Worm (Caenorhabditis elegans): ENCODE results near the gene sdz-24.

The sdz-24 gene

ce11 chrII:622478-622877 is 36.0 kb upstream of the sdz-24 start (continued):
- no peak for TF ChIP-seq snpc-4 (tag; optimal IDR thresholded peaks at IDR 0.05)
- peak; percentile 16 for TF ChIP-seq skn-1 (tag; optimal IDR thresholded peaks at IDR 0.05)
- no peak for TF ChIP-seq mep-1 (tag; optimal IDR thresholded peaks at IDR 0.05)
- TF ChIP-seq lir-3 (tag; optimal IDR thresholded peaks at IDR 0.05; ENCODE audit: poor library complexity), result no peak
- TF ChIP-seq nhr-28 (tag; optimal IDR thresholded peaks at IDR 0.05), result no peak
- no peak for TF ChIP-seq C04F5.9 (tag; optimal IDR thresholded peaks at IDR 0.05)
- no peak for TF ChIP-seq nhr-47 (tag; optimal IDR thresholded peaks at IDR 0.05)
- TF ChIP-seq unc-130 (tag; optimal IDR thresholded peaks at IDR 0.05), result no peak
- no peak for TF ChIP-seq egl-13 (tag; optimal IDR thresholded peaks at IDR 0.05)
- TF ChIP-seq zip-4 (GFP tag; optimal IDR thresholded peaks at IDR 0.05), result no peak
- no peak for TF ChIP-seq blmp-1 (tag; optimal IDR thresholded peaks at IDR 0.05)
- TF ChIP-seq lin-15B (tag; optimal IDR thresholded peaks at IDR 0.05), result no peak
- no peak for TF ChIP-seq grh-1 (GFP tag; IDR thresholded peaks at IDR 0.05)
- TF ChIP-seq C34B4.2 (tag; optimal IDR thresholded peaks at IDR 0.05), result no peak
- TF ChIP-seq efl-1 (optimal IDR thresholded peaks at IDR 0.05), result peak; percentile 64 to 80
- TF ChIP-seq efl-1 (GFP tag; optimal IDR thresholded peaks at IDR 0.05 in 1 of 2), result peak; percentile 22 to 87
- no peak for TF ChIP-seq fos-1 (tag; optimal IDR thresholded peaks at IDR 0.05)
- no peak for TF ChIP-seq mdl-1 (tag; optimal IDR thresholded peaks at IDR 0.05)
- no peak for TF ChIP-seq lin-39 (tag; optimal IDR thresholded peaks at IDR 0.05)
- no peak for TF ChIP-seq ceh-8 (GFP tag; optimal IDR thresholded peaks at IDR 0.05)
- no peak for TF ChIP-seq nhr-71 (tag; optimal IDR thresholded peaks at IDR 0.05)
- no peak for TF ChIP-seq Y116A8C.19 (tag; optimal IDR thresholded peaks at IDR 0.05; ENCODE audit: borderline replicate concordance)
- TF ChIP-seq unc-30 (tag; optimal IDR thresholded peaks at IDR 0.05), result no peak
- TF ChIP-seq irx-1 (tag; optimal IDR thresholded peaks at IDR 0.05), result no peak
- TF ChIP-seq nhr-84 (tag; optimal IDR thresholded peaks at IDR 0.05), result no peak
- TF ChIP-seq tlp-1 (tag; optimal IDR thresholded peaks at IDR 0.05), result no peak
- no peak for TF ChIP-seq ztf-4 (tag; optimal IDR thresholded peaks at IDR 0.05)
- no peak for TF ChIP-seq sup-37 (GFP tag; optimal IDR thresholded peaks at IDR 0.05)
- no peak for TF ChIP-seq pax-3 (tag; optimal IDR thresholded peaks at IDR 0.05)
- no peak for TF ChIP-seq nhr-12 (tag; optimal IDR thresholded peaks at IDR 0.05)
- peak; percentile 9 for TF ChIP-seq swsn-7 (tag; optimal IDR thresholded peaks at IDR 0.05)
- no peak for TF ChIP-seq tbx-2 (tag; optimal IDR thresholded peaks at IDR 0.05)
- TF ChIP-seq pag-3 (tag; optimal IDR thresholded peaks at IDR 0.05; ENCODE audit: borderline replicate concordance, insufficient read depth), result no peak
- TF ChIP-seq nhr-11 (tag; optimal IDR thresholded peaks at IDR 0.05), result no peak
- peak; percentile 13 for TF ChIP-seq fkh-8 (tag; optimal IDR thresholded peaks at IDR 0.05)
- no peak for TF ChIP-seq aly-2 (tag; optimal IDR thresholded peaks at IDR 0.05)
- TF ChIP-seq mab-9 (GFP tag; IDR thresholded peaks at IDR 0.05), result no peak
- TF ChIP-seq nhr-77 (tag; optimal IDR thresholded peaks at IDR 0.05), result no peak
- peak in 1 of 3 experiments; percentile 8 for TF ChIP-seq dpl-1 (GFP tag; optimal IDR thresholded peaks at IDR 0.05)
- no peak for TF ChIP-seq ceh-88 (GFP tag; IDR thresholded peaks at IDR 0.05)
- TF ChIP-seq C16A3.4 (tag; optimal IDR thresholded peaks at IDR 0.05), result no peak
- TF ChIP-seq nhr-90 (tag; optimal IDR thresholded peaks at IDR 0.05; ENCODE audit: poor library complexity), result no peak
- no peak for TF ChIP-seq jun-1 (tag; optimal IDR thresholded peaks at IDR 0.05)
- TF ChIP-seq egl-27 (tag; optimal IDR thresholded peaks at IDR 0.05), result no peak
- TF ChIP-seq lsy-2 (tag; optimal IDR thresholded peaks at IDR 0.05), result peak in 1 of 2 experiments; percentile 8
- TF ChIP-seq nhr-76 (tag; optimal IDR thresholded peaks at IDR 0.05), result no peak
- no peak for TF ChIP-seq unc-62 (GFP tag; optimal IDR thresholded peaks at IDR 0.05)
- TF ChIP-seq ceh-90 (tag; optimal IDR thresholded peaks at IDR 0.05), result no peak
- TF ChIP-seq dsc-1 (tag; optimal IDR thresholded peaks at IDR 0.05), result no peak
- TF ChIP-seq nhr-237 (tag; optimal IDR thresholded peaks at IDR 0.05), result no peak
- TF ChIP-seq pqm-1 (tag; optimal IDR thresholded peaks at IDR 0.05), result no peak
- TF ChIP-seq sox-4 (tag; optimal IDR thresholded peaks at IDR 0.05), result no peak
- no peak for TF ChIP-seq hlh-17 (GFP tag; optimal IDR thresholded peaks at IDR 0.05; ENCODE audit: borderline replicate concordance)
- no peak for TF ChIP-seq elt-3 (tag; optimal IDR thresholded peaks at IDR 0.05)
